Worm (Caenorhabditis elegans): Measurements from ENCODE around the gene adal-1.
A peak's percentile ranks its signal among the peaks of the same experiment; 100 is the strongest.

adal-1 gene

ce11 chrII:6858201-6858600 lies 35.2 kb downstream of the adal-1 start, which contains the start of gene dnj-5:
Gene dnj-5 (minus strand): TSS chrII:6858301.
- TF ChIP-seq sem-2 (GFP tag; optimal IDR thresholded peaks at IDR 0.05): no peak
- no peak for TF ChIP-seq snpc-4 (tag; optimal IDR thresholded peaks at IDR 0.05)
- no peak for TF ChIP-seq nhr-76 (tag; optimal IDR thresholded peaks at IDR 0.05)
- no peak for TF ChIP-seq unc-120 (tag; optimal IDR thresholded peaks at IDR 0.05; ENCODE audit: poor library complexity, severe bottlenecking)
- TF ChIP-seq flh-1 (GFP tag; optimal IDR thresholded peaks at IDR 0.05): no peak
- TF ChIP-seq mab-5 (tag; optimal IDR thresholded peaks at IDR 0.05): no peak
- TF ChIP-seq zip-8 (tag; optimal IDR thresholded peaks at IDR 0.05): no peak
- no peak for TF ChIP-seq ceh-39 (tag; optimal IDR thresholded peaks at IDR 0.05)
- TF ChIP-seq lsy-2 (tag; optimal IDR thresholded peaks at IDR 0.05): no peak

- TF ChIP-seq ceh-83 (GFP tag; optimal IDR thresholded peaks at IDR 0.05): peak; percentile 94
- peak; percentile 32 for TF ChIP-seq elt-1 (tag; optimal IDR thresholded peaks at IDR 0.05; ENCODE audit: borderline replicate concordance, insufficient read depth)
- peak; percentile 57 for TF ChIP-seq ces-1 (GFP tag; optimal IDR thresholded peaks at IDR 0.05)
- TF ChIP-seq mab-5 (tag; optimal IDR thresholded peaks at IDR 0.05): no peak
- TF ChIP-seq mls-2 (tag; optimal IDR thresholded peaks at IDR 0.05): peak; percentile 95
- peak; percentile 45 for TF ChIP-seq nhr-237 (tag; optimal IDR thresholded peaks at IDR 0.05)
- TF ChIP-seq nhr-2 (tag; optimal IDR thresholded peaks at IDR 0.05): no peak
- TF ChIP-seq lin-13 (tag; optimal IDR thresholded peaks at IDR 0.05): peak; percentile 75
- TF ChIP-seq zip-8 (tag; optimal IDR thresholded peaks at IDR 0.05): no peak
- peak; percentile 93 for TF ChIP-seq M03D4.4 (tag; optimal IDR thresholded peaks at IDR 0.05)
- TF ChIP-seq nhr-28 (tag; optimal IDR thresholded peaks at IDR 0.05): peak; percentile 27
- peak; percentile 96 for TF ChIP-seq cnd-1 (tag; optimal IDR thresholded peaks at IDR 0.05)
- peak; percentile 94 for TF ChIP-seq sptf-1 (tag; optimal IDR thresholded peaks at IDR 0.05)
- peak; percentile 76 for TF ChIP-seq unc-120 (tag; optimal IDR thresholded peaks at IDR 0.05; ENCODE audit: poor library complexity, severe bottlenecking)
- no peak for TF ChIP-seq nhr-76 (tag; optimal IDR thresholded peaks at IDR 0.05)
- TF ChIP-seq tbx-8 (GFP tag; optimal IDR thresholded peaks at IDR 0.05): peak; percentile 74
- no peak for TF ChIP-seq snpc-4 (tag; optimal IDR thresholded peaks at IDR 0.05)
- peak; percentile 91 for TF ChIP-seq drap-1 (GFP tag; optimal IDR thresholded peaks at IDR 0.05)
- TF ChIP-seq ztf-11 (tag; optimal IDR thresholded peaks at IDR 0.05): peak; percentile 72
- peak; percentile 55 for TF ChIP-seq nhr-12 (tag; optimal IDR thresholded peaks at IDR 0.05)
- peak; percentile 91 for TF ChIP-seq lin-32 (GFP tag; optimal IDR thresholded peaks at IDR 0.05)
- TF ChIP-seq elt-3 (tag; optimal IDR thresholded peaks at IDR 0.05): no peak
- peak; percentile 32 for TF ChIP-seq hlh-1 (tag; optimal IDR thresholded peaks at IDR 0.05)
- TF ChIP-seq bed-3 (GFP tag; optimal IDR thresholded peaks at IDR 0.05): peak; percentile 72
- TF ChIP-seq sem-2 (GFP tag; optimal IDR thresholded peaks at IDR 0.05): peak; percentile 88
- TF ChIP-seq ceh-43 (GFP tag; optimal IDR thresholded peaks at IDR 0.05): peak; percentile 75
- no peak for TF ChIP-seq pha-4 (tag; optimal IDR thresholded peaks at IDR 0.05)
- TF ChIP-seq mep-1 (tag; optimal IDR thresholded peaks at IDR 0.05): peak; percentile 68
- TF ChIP-seq lsy-2 (tag; optimal IDR thresholded peaks at IDR 0.05): peak; percentile 35
- TF ChIP-seq ceh-39 (tag; optimal IDR thresholded peaks at IDR 0.05): no peak
- TF ChIP-seq unc-39 (tag; optimal IDR thresholded peaks at IDR 0.05): peak; percentile 68
- TF ChIP-seq unc-62 (GFP tag; optimal IDR thresholded peaks at IDR 0.05): peak; percentile 76
- peak; percentile 68 for TF ChIP-seq ham-2 (GFP tag; optimal IDR thresholded peaks at IDR 0.05)
- peak; percentile 65 for TF ChIP-seq flh-1 (GFP tag; optimal IDR thresholded peaks at IDR 0.05)
Observed at ce11 chrII:6853059-6853466, 40.4 kb downstream of the adal-1 start.

DNA sequence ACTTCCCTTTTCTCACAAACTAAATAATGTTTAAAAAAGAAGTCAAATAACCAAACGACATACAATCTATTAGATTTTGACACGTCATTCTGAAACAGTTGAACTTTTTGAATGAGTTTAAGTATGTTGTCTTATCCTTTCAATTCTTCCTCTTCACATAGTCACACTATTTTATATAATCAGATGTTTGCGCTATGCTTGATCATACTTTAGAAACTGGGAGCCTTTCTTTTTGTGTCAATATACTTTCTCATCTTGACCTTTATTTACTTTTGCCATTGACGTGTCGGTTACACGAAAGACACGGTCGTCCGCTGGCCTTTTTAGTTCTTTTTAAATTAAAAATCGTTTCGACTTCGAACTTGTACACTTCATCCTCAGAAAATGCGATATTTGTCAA lies 41.5 kb downstream of the adal-1 start, which contains the start of gene C04A2.15:
TSS of gene C04A2.15 (plus strand) at position 299 of the 400 bp plus-strand sequence.
- no peak for TF ChIP-seq tbx-8 (GFP tag; optimal IDR thresholded peaks at IDR 0.05)
- TF ChIP-seq bed-3 (GFP tag; optimal IDR thresholded peaks at IDR 0.05): no peak
- no peak for TF ChIP-seq ceh-39 (tag; optimal IDR thresholded peaks at IDR 0.05)
- no peak for TF ChIP-seq unc-120 (tag; optimal IDR thresholded peaks at IDR 0.05; ENCODE audit: poor library complexity, severe bottlenecking)
- TF ChIP-seq lin-13 (tag; optimal IDR thresholded peaks at IDR 0.05): no peak
- TF ChIP-seq nhr-237 (tag; optimal IDR thresholded peaks at IDR 0.05): no peak
- TF ChIP-seq mep-1 (tag; optimal IDR thresholded peaks at IDR 0.05): no peak
- TF ChIP-seq ztf-11 (tag; optimal IDR thresholded peaks at IDR 0.05): no peak
- no peak for TF ChIP-seq flh-1 (GFP tag; optimal IDR thresholded peaks at IDR 0.05)
- no peak for TF ChIP-seq nhr-76 (tag; optimal IDR thresholded peaks at IDR 0.05)
- no peak for TF ChIP-seq lin-32 (GFP tag; optimal IDR thresholded peaks at IDR 0.05)
- TF ChIP-seq drap-1 (GFP tag; optimal IDR thresholded peaks at IDR 0.05): no peak
- no peak for TF ChIP-seq blmp-1 (tag; optimal IDR thresholded peaks at IDR 0.05)
- no peak for TF ChIP-seq ham-2 (GFP tag; optimal IDR thresholded peaks at IDR 0.05)

Data from whole organism, mixed stage, embryonic.